Fruit fly (Drosophila melanogaster) whole organism, pupa: ENCODE measurements around the gene CG3581.

Experiments
- CG14655 ChIP-seq: fragments of 200-800 bp; sonication (Bioruptor generic); optimal IDR thresholded peaks from 3 replicates; lab custom pipeline; 2017; ENCODE audit warnings: mild to moderate bottlenecking, missing biosample characterization, missing genetic modification reagents, missing genetic modification characterization
- CG15710 ChIP-seq: fragments of 200-800 bp; sonication (Bioruptor generic); optimal IDR thresholded peaks from 2 replicates; lab custom pipeline; 2018; ENCODE audit warnings: missing biosample characterization, mild to moderate bottlenecking, missing genetic modification characterization, moderate library complexity
- CG4496 ChIP-seq: fragments of 200-800 bp; sonication (Bioruptor generic); IDR thresholded peaks from 3 replicates; pipeline ENCODE4 v1.3.6; 2022; ENCODE audit warnings: missing biosample characterization, missing genetic modification characterization
- CG8159 ChIP-seq: fragments of 200-800 bp; sonication (Bioruptor generic); optimal IDR thresholded peaks from 3 replicates; lab custom pipeline; 2018; ENCODE audit warnings: missing biosample characterization, mild to moderate bottlenecking, missing genetic modification characterization, moderate library complexity
- Pif1A ChIP-seq: fragments of 200-800 bp; sonication (Bioruptor generic); optimal IDR thresholded peaks from 3 replicates; lab custom pipeline; 2016; ENCODE audit warnings: missing biosample characterization, missing genetic modification characterization

DNA sequence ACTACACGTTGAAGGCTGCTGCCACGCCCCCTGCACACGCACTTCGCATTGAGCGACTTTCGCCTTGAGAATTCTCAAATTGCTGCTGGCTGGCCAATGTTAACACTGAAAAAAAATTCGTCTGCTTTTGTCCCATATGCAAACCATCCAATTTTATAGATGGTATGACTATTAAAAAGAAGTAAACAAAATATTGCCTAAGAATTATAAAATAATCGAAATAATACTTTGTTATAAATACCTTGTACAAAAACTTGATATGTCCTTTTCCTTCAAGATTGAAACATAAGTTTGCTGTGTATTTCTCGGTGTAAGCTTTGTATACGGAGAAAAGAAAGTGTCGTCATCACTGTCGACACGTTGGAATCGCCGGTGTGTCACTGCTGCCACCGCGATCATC is 11.7 kb downstream of the CG3581 start:
- TF ChIP-seq CG15710 (tag; lab: Kevin White, UChicago) (no peak), CG4496 (GFP tag; lab: Robert Waterston, UW) (no peak), CG8159 (tag; lab: Kevin White, UChicago) (no peak), CG14655 (no peak), Pif1A (GFP tag; lab: Kevin White, UChicago) (no peak)
